Fruit fly (Drosophila melanogaster): ENCODE data around the gene Lamtor4.

Gene Lamtor4

dm6 chr3L:3926191-3926765 is 29.6 kb downstream of the Lamtor4 start:
- TF ChIP-seq CG32264 (GFP tag; optimal IDR thresholded peaks at IDR 0.05) (no peak), CG9705 (GFP tag; optimal IDR thresholded peaks at IDR 0.05) (no peak), Rel (GFP tag; optimal IDR thresholded peaks at IDR 0.05) (no peak), Rel (tag; optimal IDR thresholded peaks at IDR 0.05) (peak; percentile 69), sage (GFP tag; optimal IDR thresholded peaks at IDR 0.05) (peak; percentile 6), psq (GFP tag; optimal IDR thresholded peaks at IDR 0.05) (peak; percentile 72), sv (GFP tag; optimal IDR thresholded peaks at IDR 0.05) (no peak)

dm6 chr3L:3927462-3927861 is 30.8 kb downstream of the Lamtor4 start:
- TF ChIP-seq br (GFP tag; optimal IDR thresholded peaks at IDR 0.05) (no peak), OdsH (GFP tag; optimal IDR thresholded peaks at IDR 0.05) (no peak), Abd-B (GFP tag; optimal IDR thresholded peaks at IDR 0.05) (no peak), sage (GFP tag; optimal IDR thresholded peaks at IDR 0.05) (no peak), Hnf4 (GFP tag; optimal IDR thresholded peaks at IDR 0.05) (no peak), jim (GFP tag; optimal IDR thresholded peaks at IDR 0.05) (no peak), CG32264 (GFP tag; optimal IDR thresholded peaks at IDR 0.05) (no peak)

dm6 chr3L:3928205-3928942 is 31.7 kb downstream of the Lamtor4 start:
- no peak for TF ChIP-seq Hr78 (GFP tag; optimal IDR thresholded peaks at IDR 0.05)
- no peak for TF ChIP-seq dl (GFP tag; optimal IDR thresholded peaks at IDR 0.05; ENCODE audit: insufficient read depth in 1 of 2, partially characterized antibody in 2 of 2)
- peak; percentile 74 for TF ChIP-seq dsf (GFP tag; optimal IDR thresholded peaks at IDR 0.05; ENCODE audit: borderline replicate concordance)
- peak; percentile 92 for TF ChIP-seq Hnf4 (GFP tag; optimal IDR thresholded peaks at IDR 0.05)
- peak; percentile 94 for TF ChIP-seq br (GFP tag; optimal IDR thresholded peaks at IDR 0.05)
- peak; percentile 93 for TF ChIP-seq fru (GFP tag; optimal IDR thresholded peaks at IDR 0.05)
- TF ChIP-seq lola (GFP tag; optimal IDR thresholded peaks at IDR 0.05), result no peak
- TF ChIP-seq Dfd (GFP tag; optimal IDR thresholded peaks at IDR 0.05), result no peak
- peak; percentile 91 for TF ChIP-seq Sp1 (GFP tag; optimal IDR thresholded peaks at IDR 0.05)
- TF ChIP-seq Dif (GFP tag; optimal IDR thresholded peaks at IDR 0.05; ENCODE audit: partially characterized antibody), result no peak
- peak; percentile 70 for TF ChIP-seq Hr83 (GFP tag; optimal IDR thresholded peaks at IDR 0.05; ENCODE audit: poor library complexity, severe bottlenecking)
- TF ChIP-seq sv (GFP tag; optimal IDR thresholded peaks at IDR 0.05), result peak; percentile 88
- peak; percentile 57 for TF ChIP-seq woc (GFP tag; optimal IDR thresholded peaks at IDR 0.05)
- peak; percentile 78 for TF ChIP-seq CG9705 (GFP tag; optimal IDR thresholded peaks at IDR 0.05)
- TF ChIP-seq sage (GFP tag; optimal IDR thresholded peaks at IDR 0.05), result peak; percentile 79
- peak; percentile 84 for TF ChIP-seq Jra (GFP tag; optimal IDR thresholded peaks at IDR 0.05)
- TF ChIP-seq brk (GFP tag; optimal IDR thresholded peaks at IDR 0.05), result peak; percentile 85
- TF ChIP-seq CG32264 (GFP tag; optimal IDR thresholded peaks at IDR 0.05), result peak; percentile 75
- peak; percentile 97 for TF ChIP-seq h (GFP tag; optimal IDR thresholded peaks at IDR 0.05)
- no peak for TF ChIP-seq Vsx2 (GFP tag; optimal IDR thresholded peaks at IDR 0.05; ENCODE audit: partially characterized antibody)
- TF ChIP-seq N (GFP tag; optimal IDR thresholded peaks at IDR 0.05), result no peak
- no peak for TF ChIP-seq Myc (optimal IDR thresholded peaks at IDR 0.05)
- peak; percentile 71 for TF ChIP-seq Mio (GFP tag; optimal IDR thresholded peaks at IDR 0.05)
- TF ChIP-seq rgr (GFP tag; optimal IDR thresholded peaks at IDR 0.05), result peak; percentile 97
- peak; percentile 79 for TF ChIP-seq dmrt93B (GFP tag; optimal IDR thresholded peaks at IDR 0.05)
- peak; percentile 77 for TF ChIP-seq CrebA (GFP tag; optimal IDR thresholded peaks at IDR 0.05; ENCODE audit: borderline replicate concordance)
- peak; percentile 87 for TF ChIP-seq tai (GFP tag; optimal IDR thresholded peaks at IDR 0.05)
- TF ChIP-seq jim (GFP tag; optimal IDR thresholded peaks at IDR 0.05), result peak; percentile 24
- peak; percentile 97 for TF ChIP-seq ey (GFP tag; optimal IDR thresholded peaks at IDR 0.05)
- TF ChIP-seq Abd-B (GFP tag; optimal IDR thresholded peaks at IDR 0.05), result no peak
- peak; percentile 92 for TF ChIP-seq HLH106 (tag; optimal IDR thresholded peaks at IDR 0.05)
- TF ChIP-seq psq (GFP tag; optimal IDR thresholded peaks at IDR 0.05), result peak; percentile 89
- TF ChIP-seq Rel (GFP tag; optimal IDR thresholded peaks at IDR 0.05), result peak; percentile 58
- TF ChIP-seq Rel (tag; optimal IDR thresholded peaks at IDR 0.05), result peak; percentile 74
- TF ChIP-seq OdsH (GFP tag; optimal IDR thresholded peaks at IDR 0.05), result peak; percentile 95
- TF ChIP-seq foxo (GFP tag; optimal IDR thresholded peaks at IDR 0.05), result peak; percentile 37 to 95
- TF ChIP-seq pan (optimal IDR thresholded peaks at IDR 0.05), result no peak
- peak; percentile 84 for TF ChIP-seq GATAd (GFP tag; optimal IDR thresholded peaks at IDR 0.05)
- no peak for TF ChIP-seq usp (GFP tag; optimal IDR thresholded peaks at IDR 0.05)

Data from whole organism, wandering third instar larva.